Worm (Caenorhabditis elegans): Measurements from ENCODE around the gene rbm-26.

DNA sequence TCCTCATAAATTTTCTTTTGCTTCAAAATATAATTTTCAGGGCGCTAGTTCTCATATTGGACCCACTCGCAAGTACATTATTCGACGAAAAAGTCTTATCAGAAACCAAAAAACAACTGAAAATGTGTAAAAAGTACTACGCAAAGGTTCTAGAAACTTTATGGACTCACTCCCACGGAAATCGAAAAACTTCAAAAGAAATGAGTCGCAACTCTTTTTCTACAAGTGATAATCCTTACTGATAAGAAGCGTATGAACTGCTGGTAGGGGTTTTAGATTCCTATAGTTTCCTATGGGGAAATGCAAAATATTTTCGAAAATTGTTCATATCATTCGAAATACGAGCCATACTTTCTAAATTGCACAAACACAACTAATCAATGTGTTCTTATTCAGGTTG lies 33.2 kb downstream of the rbm-26 start, which contains the start of gene B0244.5:
- TF ChIP-seq scrt-1 (GFP tag; IDR thresholded peaks at IDR 0.05): no peak
- TF ChIP-seq pes-1 (GFP tag; IDR thresholded peaks at IDR 0.05): no peak
- no peak for TF ChIP-seq ama-1 (optimal IDR thresholded peaks at IDR 0.05)
- TF ChIP-seq tbx-37 (GFP tag; conservative IDR thresholded peaks at IDR 0.05): no peak
- TF ChIP-seq ceh-13 (GFP tag; optimal IDR thresholded peaks at IDR 0.05): no peak
- TF ChIP-seq hmg-4 (GFP tag; optimal IDR thresholded peaks at IDR 0.05): no peak
- no peak for TF ChIP-seq aly-1 (tag; optimal IDR thresholded peaks at IDR 0.05)
- TF ChIP-seq F13C5.2 (tag; optimal IDR thresholded peaks at IDR 0.05): no peak
- TF ChIP-seq B0310.2 (tag; optimal IDR thresholded peaks at IDR 0.05): no peak
- no peak for TF ChIP-seq tbx-11 (GFP tag; IDR thresholded peaks at IDR 0.05)
- no peak for TF ChIP-seq hmbx-1 (tag; optimal IDR thresholded peaks at IDR 0.05)
- no peak for TF ChIP-seq ceh-36 (tag; optimal IDR thresholded peaks at IDR 0.05)
- TF ChIP-seq flt-1 (GFP tag; IDR thresholded peaks at IDR 0.05): no peak
- TF ChIP-seq hnd-1 (tag; optimal IDR thresholded peaks at IDR 0.05): no peak
